Worm (Caenorhabditis elegans) whole organism, young adult: ENCODE data around the gene pmp-2.

Experiments
- B0035.1 ChIP-seq: sonication (generic microtip); optimal IDR thresholded peaks from 2 replicates; lab custom pipeline; 2016; ENCODE audit warnings: missing genetic modification characterization, mild to moderate bottlenecking, missing compliant biosample characterization, missing genotype, missing genetic modification reagents
- B0336.3 ChIP-seq: fragments of 200-800 bp; sonication (Bioruptor generic); IDR thresholded peaks from 2 replicates; pipeline ENCODE4 v1.3.6; 2022; ENCODE audit warnings: missing genetic modification characterization, missing compliant biosample characterization
- C06A6.2 ChIP-seq: fragments of 200-800 bp; sonication (Bioruptor generic); conservative IDR thresholded peaks from 2 replicates; pipeline ENCODE4 v1.3.6; 2022; ENCODE audit warnings: missing genetic modification characterization, missing compliant biosample characterization
- F23B12.7 ChIP-seq: sonication (generic microtip); optimal IDR thresholded peaks from 2 replicates; lab custom pipeline; 2017; ENCODE audit warnings: missing genetic modification characterization, mild to moderate bottlenecking, missing compliant biosample characterization, antibody characterized with exemption, moderate library complexity; ENCODE audit not compliant: insufficient read depth
- F33H1.4 ChIP-seq: fragments of 200-800 bp; sonication (Bioruptor generic); IDR thresholded peaks from 2 replicates; pipeline ENCODE4 v1.3.6; 2022; ENCODE audit warnings: missing genetic modification reagents, missing genetic modification characterization, missing compliant biosample characterization
- F37B4.10 ChIP-seq: fragments of 200-800 bp; sonication (Bioruptor generic); IDR thresholded peaks from 2 replicates; pipeline ENCODE4 v1.3.6; 2022; ENCODE audit warnings: missing genetic modification characterization, missing compliant biosample characterization
- F39B2.1 ChIP-seq: fragments of 200-800 bp; sonication (Bioruptor generic); IDR thresholded peaks from 2 replicates; pipeline ENCODE4 v1.3.6; 2022; ENCODE audit warnings: missing genetic modification reagents, missing genetic modification characterization, missing compliant biosample characterization
- F52B5.7 ChIP-seq: sonication (generic microtip); optimal IDR thresholded peaks from 2 replicates; lab custom pipeline; 2016; ENCODE audit warnings: mild to moderate bottlenecking, missing genetic modification characterization, missing compliant biosample characterization
- F55B11.4 ChIP-seq: sonication (generic microtip); optimal IDR thresholded peaks from 2 replicates; lab custom pipeline; 2016; ENCODE audit warnings: missing compliant biosample characterization, missing genetic modification characterization, borderline replicate concordance; ENCODE audit not compliant: insufficient read depth
- F57A8.1 ChIP-seq: fragments of 200-800 bp; sonication (Bioruptor generic); optimal IDR thresholded peaks from 2 replicates; lab custom pipeline; 2018; ENCODE audit warnings: mild to moderate bottlenecking, missing genetic modification characterization, moderate library complexity, missing compliant biosample characterization
- Y53F4B.3 ChIP-seq: fragments of 200-800 bp; sonication (Bioruptor generic); IDR thresholded peaks from 2 replicates; pipeline ENCODE4 v1.3.6; 2022; ENCODE audit warnings: missing genetic modification reagents, missing genetic modification characterization, missing compliant biosample characterization
- Y53G8AR.9 ChIP-seq: fragments of 200-800 bp; sonication (Bioruptor generic); conservative IDR thresholded peaks from 2 replicates; pipeline ENCODE4 v1.3.6; 2022; ENCODE audit warnings: missing genetic modification reagents, missing genetic modification characterization, missing compliant biosample characterization
- ama-1 ChIP-seq, 3 experiments: fragments of 150-350 bp in 1 of 3; sonication (generic microtip) in 2 of 3; optimal IDR thresholded peaks; 2 replicates each; lab custom pipeline; 2014 to 2018; ENCODE audit warnings: missing biosample characterization in 2 of 3, missing genetic modification characterization in 2 of 3, missing genetic modification reagents in 2 of 3
- aptf-2 ChIP-seq: fragments of 200-800 bp; sonication (Bioruptor generic); conservative IDR thresholded peaks from 2 replicates; pipeline ENCODE4 v1.3.6; 2022; ENCODE audit warnings: missing genetic modification reagents, missing genetic modification characterization, missing compliant biosample characterization
- attf-6 ChIP-seq: fragments of 200-800 bp; sonication (Bioruptor generic); IDR thresholded peaks from 2 replicates; pipeline ENCODE4 v1.3.6; 2022; ENCODE audit warnings: missing genetic modification reagents, missing genetic modification characterization, missing compliant biosample characterization
- bed-1 ChIP-seq: fragments of 200-800 bp; sonication (Bioruptor generic); IDR thresholded peaks from 2 replicates; pipeline ENCODE4 v1.3.6; 2022; ENCODE audit warnings: missing genetic modification reagents, missing genetic modification characterization, missing compliant biosample characterization
- bed-2 ChIP-seq: fragments of 200-800 bp; sonication (Bioruptor generic); IDR thresholded peaks from 2 replicates; pipeline ENCODE4 v1.3.6; 2022; ENCODE audit warnings: missing genetic modification reagents, missing genetic modification characterization, missing compliant biosample characterization
- ccch-3 ChIP-seq: fragments of 200-800 bp; sonication (Bioruptor generic); optimal IDR thresholded peaks from 2 replicates; lab custom pipeline; 2018; ENCODE audit warnings: mild to moderate bottlenecking, missing genetic modification characterization, missing compliant biosample characterization
- cebp-2 ChIP-seq: fragments of 200-800 bp; sonication (Bioruptor generic); IDR thresholded peaks from 2 replicates; pipeline ENCODE4 v1.3.6; 2022; ENCODE audit warnings: missing genetic modification characterization, missing compliant biosample characterization
- ceh-27 ChIP-seq: fragments of 200-800 bp; sonication (Bioruptor generic); optimal IDR thresholded peaks from 2 replicates; lab custom pipeline; 2018; ENCODE audit warnings: mild to moderate bottlenecking, missing genetic modification characterization, moderate library complexity, missing compliant biosample characterization
- ceh-40 ChIP-seq: fragments of 200-800 bp; sonication (Bioruptor generic); IDR thresholded peaks from 2 replicates; pipeline ENCODE4 v1.3.6; 2022; ENCODE audit warnings: missing genetic modification characterization, missing compliant biosample characterization
- chd-7 ChIP-seq: sonication (generic microtip); optimal IDR thresholded peaks from 2 replicates; lab custom pipeline; 2016; ENCODE audit warnings: mild to moderate bottlenecking, missing genetic modification characterization, moderate library complexity, missing compliant biosample characterization
- dox-1 ChIP-seq: fragments of 200-800 bp; sonication (Bioruptor generic); IDR thresholded peaks from 2 replicates; pipeline ENCODE4 v1.3.6; 2022; ENCODE audit warnings: missing genetic modification reagents, missing genetic modification characterization, missing compliant biosample characterization
- egl-44 ChIP-seq: fragments of 200-800 bp; sonication (Bioruptor generic); IDR thresholded peaks from 2 replicates; pipeline ENCODE4 v1.3.6; 2022; ENCODE audit warnings: missing genetic modification reagents, missing genetic modification characterization, missing compliant biosample characterization
- fkh-3 ChIP-seq: sonication (generic microtip); optimal IDR thresholded peaks from 2 replicates; lab custom pipeline; 2016; ENCODE audit warnings: mild to moderate bottlenecking, missing genetic modification characterization, missing compliant biosample characterization
- gei-17 ChIP-seq: fragments of 200-800 bp; sonication (Bioruptor generic); optimal IDR thresholded peaks from 2 replicates; lab custom pipeline; 2018; ENCODE audit warnings: mild to moderate bottlenecking, missing genetic modification characterization, missing compliant biosample characterization
- lin-35 ChIP-seq, 3 experiments: fragments of 150-350 bp in 2 of 3; sonication (generic microtip) in 1 of 3; optimal IDR thresholded peaks; 2 replicates each; lab custom pipeline; 2014 to 2018; ENCODE audit warnings: missing biosample characterization in 3 of 3, missing genetic modification characterization in 3 of 3, missing genetic modification reagents in 3 of 3
- mel-28 ChIP-seq: sonication (generic microtip); optimal IDR thresholded peaks from 2 replicates; lab custom pipeline; 2016; ENCODE audit warnings: borderline replicate concordance, mild to moderate bottlenecking, missing genetic modification characterization, missing compliant biosample characterization
- mxl-1 ChIP-seq: sonication (generic microtip); optimal IDR thresholded peaks from 2 replicates; lab custom pipeline; 2016; ENCODE audit warnings: missing genetic modification characterization, missing compliant biosample characterization
- nfya-2 ChIP-seq: fragments of 200-800 bp; sonication (Bioruptor generic); IDR thresholded peaks from 2 replicates; pipeline ENCODE4 v1.3.6; 2022; ENCODE audit warnings: missing genetic modification reagents, missing genetic modification characterization, missing compliant biosample characterization
- nfyb-1 ChIP-seq: fragments of 200-800 bp; sonication (Bioruptor generic); IDR thresholded peaks from 2 replicates; pipeline ENCODE4 v1.3.6; 2022; ENCODE audit warnings: missing genetic modification reagents, missing genetic modification characterization, missing compliant biosample characterization
- nhr-120 ChIP-seq: fragments of 200-800 bp; sonication (Bioruptor generic); IDR thresholded peaks from 2 replicates; pipeline ENCODE4 v1.3.6; 2022; ENCODE audit warnings: missing genetic modification characterization, missing compliant biosample characterization
- nhr-80 ChIP-seq: sonication (generic microtip); optimal IDR thresholded peaks from 2 replicates; lab custom pipeline; 2016; ENCODE audit warnings: missing genetic modification characterization, missing compliant biosample characterization
- rcor-1 ChIP-seq: fragments of 200-800 bp; sonication (Bioruptor generic); IDR thresholded peaks from 2 replicates; pipeline ENCODE4 v1.3.6; 2022; ENCODE audit warnings: missing genetic modification reagents, missing genetic modification characterization, missing compliant biosample characterization
- rec-8 ChIP-seq, 2 experiments: sonication (generic microtip); optimal IDR thresholded peaks; 2 replicates each; lab custom pipeline; 2016; ENCODE audit warnings: mild to moderate bottlenecking in 2 of 2, missing genetic modification characterization in 2 of 2, missing genetic modification reagents in 2 of 2, missing genotype in 2 of 2, missing biosample characterization in 1 of 2, missing compliant biosample characterization in 1 of 2, moderate library complexity in 1 of 2
- sea-2 ChIP-seq: fragments of 200-800 bp; sonication (Bioruptor generic); IDR thresholded peaks from 2 replicates; pipeline ENCODE4 v1.3.6; 2022; ENCODE audit warnings: missing genetic modification characterization, missing compliant biosample characterization
- snpc-1.3 ChIP-seq: sonication (generic microtip); optimal IDR thresholded peaks from 2 replicates; lab custom pipeline; 2017; ENCODE audit warnings: missing genetic modification characterization, mild to moderate bottlenecking, missing compliant biosample characterization, antibody characterized with exemption, moderate library complexity, missing genotype, missing genetic modification reagents; ENCODE audit not compliant: insufficient read depth
- snpc-4 ChIP-seq, 5 experiments: fragments of 150-350 bp in 1 of 5; sonication (generic microtip) in 4 of 5; optimal IDR thresholded peaks; 2 replicates each; lab custom pipeline; 2014 to 2018; ENCODE audit warnings: missing genetic modification characterization in 5 of 5, missing biosample characterization in 3 of 5, antibody characterized with exemption in 2 of 5, mild to moderate bottlenecking in 2 of 5, missing compliant biosample characterization in 2 of 5, missing genotype in 2 of 5, moderate library complexity in 2 of 5, missing genetic modification reagents in 1 of 5
- somi-1 ChIP-seq: fragments of 200-800 bp; sonication (Bioruptor generic); optimal IDR thresholded peaks from 2 replicates; lab custom pipeline; 2018; ENCODE audit warnings: mild to moderate bottlenecking, missing genetic modification characterization, missing compliant biosample characterization
- tlf-1 ChIP-seq: fragments of 200-800 bp; sonication (Bioruptor generic); optimal IDR thresholded peaks from 2 replicates; lab custom pipeline; 2018; ENCODE audit warnings: mild to moderate bottlenecking, missing genetic modification characterization, missing compliant biosample characterization
- xnd-1 ChIP-seq: sonication (generic microtip); optimal IDR thresholded peaks from 2 replicates; lab custom pipeline; 2016; ENCODE audit warnings: missing genotype, missing genetic modification reagents, missing genetic modification characterization, missing compliant biosample characterization
- zfh-2 ChIP-seq: fragments of 200-800 bp; sonication (Bioruptor generic); conservative IDR thresholded peaks from 2 replicates; pipeline ENCODE4 v1.3.6; 2022; ENCODE audit warnings: missing genetic modification reagents, missing genetic modification characterization, missing compliant biosample characterization
- ztf-18 ChIP-seq: sonication (generic microtip); optimal IDR thresholded peaks from 2 replicates; lab custom pipeline; 2016; ENCODE audit warnings: missing genotype, mild to moderate bottlenecking, missing genetic modification characterization, missing compliant biosample characterization
- ztf-3 ChIP-seq: fragments of 200-800 bp; sonication (Bioruptor generic); optimal IDR thresholded peaks from 2 replicates; lab custom pipeline; 2018; ENCODE audit warnings: mild to moderate bottlenecking, missing genetic modification characterization, missing compliant biosample characterization
- ztf-6 ChIP-seq: fragments of 200-800 bp; sonication (Bioruptor generic); IDR thresholded peaks from 2 replicates; pipeline ENCODE4 v1.3.6; 2022; ENCODE audit warnings: missing genetic modification reagents, missing genetic modification characterization, missing compliant biosample characterization

The pmp-2 gene

ce11 chrII:6853059-6853466, 34.5 kb downstream of the pmp-2 start (continued):
- peak; percentile 61 for TF ChIP-seq nfyb-1 (GFP tag; lab: Robert Waterston, UW)
- peak; percentile 10 to 26 for TF ChIP-seq rec-8 (tag; optimal IDR thresholded peaks at IDR 0.05; lab: Kevin White, UChicago)
- peak; percentile 51 for TF ChIP-seq ztf-18 (tag; lab: Kevin White, UChicago)
- TF ChIP-seq ceh-27 (GFP tag; lab: Kevin White, UChicago) = peak; percentile 65
- no peak for TF ChIP-seq bed-1
- peak; percentile 72 for TF ChIP-seq rcor-1
- TF ChIP-seq sea-2 = no peak

- TF ChIP-seq nhr-80 (tag; lab: Kevin White, UChicago) (no peak), snpc-4 (GFP tag; optimal IDR thresholded peaks at IDR 0.05; lab: Kevin White, UChicago) (no peak), snpc-4 (tag; optimal IDR thresholded peaks at IDR 0.05; lab: Kevin White, UChicago) (no peak), Y53G8AR.9 (no peak), egl-44 (GFP tag; lab: Robert Waterston, UW) (no peak), snpc-1.3 (tag; lab: Kevin White, UChicago) (no peak), F55B11.4 (tag; lab: Kevin White, UChicago) (no peak), mel-28 (no peak), mxl-1 (tag; lab: Kevin White, UChicago) (no peak), aptf-2 (GFP tag; lab: Robert Waterston, UW) (no peak), nfya-2 (GFP tag; lab: Robert Waterston, UW) (no peak), bed-2 (no peak), F52B5.7 (tag; lab: Kevin White, UChicago) (no peak), ceh-40 (GFP tag; lab: Robert Waterston, UW) (no peak)
These were observed 35.7 kb downstream of the pmp-2 start, which contains the start of gene C04A2.15 for ce11 chrII:6851938-6852337. C04A2.15 (plus strand) TSS chrII:6852236.

- TF ChIP-seq bed-1 (no peak), somi-1 (GFP tag; lab: Kevin White, UChicago) (peak; percentile 70), dox-1 (GFP tag; lab: Robert Waterston, UW) (no peak), mxl-1 (tag; lab: Kevin White, UChicago) (no peak), tlf-1 (no peak), zfh-2 (GFP tag; lab: Robert Waterston, UW) (no peak), ceh-27 (GFP tag; lab: Kevin White, UChicago) (no peak), F39B2.1 (GFP tag; lab: Robert Waterston, UW) (no peak), fkh-3 (tag; lab: Kevin White, UChicago) (no peak), nhr-120 (no peak), F37B4.10 (GFP tag; lab: Robert Waterston, UW) (no peak), lin-35 (GFP tag; optimal IDR thresholded peaks at IDR 0.05; lab: Kevin White, UChicago) (no peak), xnd-1 (tag; lab: Kevin White, UChicago) (no peak), attf-6 (GFP tag; lab: Robert Waterston, UW) (no peak), B0035.1 (tag; lab: Kevin White, UChicago) (no peak), C06A6.2 (GFP tag; lab: Robert Waterston, UW) (peak; percentile 47), F52B5.7 (tag; lab: Kevin White, UChicago) (no peak), ama-1 (optimal IDR thresholded peaks at IDR 0.05; lab: Kevin White, UChicago) (no peak), ama-1 (GFP tag; optimal IDR thresholded peaks at IDR 0.05; lab: Kevin White, UChicago) (no peak), F33H1.4 (GFP tag; lab: Robert Waterston, UW) (no peak), ccch-3 (GFP tag; lab: Kevin White, UChicago) (no peak), ztf-3 (no peak), B0336.3 (GFP tag; lab: Robert Waterston, UW) (no peak), aptf-2 (GFP tag; lab: Robert Waterston, UW) (no peak), F23B12.7 (tag; lab: Kevin White, UChicago) (no peak), chd-7 (tag; lab: Kevin White, UChicago) (peak; percentile 44), F57A8.1 (GFP tag; lab: Kevin White, UChicago) (no peak), gei-17 (no peak), Y53F4B.3 (no peak), cebp-2 (GFP tag; lab: Robert Waterston, UW) (no peak), ztf-6 (peak; percentile 57; the same call in 1 of the 2 replicates)
These were observed 38.3 kb downstream of the pmp-2 start for ce11 chrII:6849308-6849707.
